Worm (Caenorhabditis elegans): ENCODE measurements around the gene T19C3.4.
A peak's percentile ranks its signal among the peaks of the same experiment; 100 is the strongest.

- no peak for TF ChIP-seq R02D3.7 (tag; optimal IDR thresholded peaks at IDR 0.05)
- no peak for TF ChIP-seq ceh-9 (tag; optimal IDR thresholded peaks at IDR 0.05)
- TF ChIP-seq snpc-4 (tag; optimal IDR thresholded peaks at IDR 0.05) = no peak
- TF ChIP-seq egl-27 (tag; optimal IDR thresholded peaks at IDR 0.05) = no peak
- TF ChIP-seq daf-12 (tag; optimal IDR thresholded peaks at IDR 0.05) = no peak
- TF ChIP-seq nhr-23 (tag; optimal IDR thresholded peaks at IDR 0.05) = peak; percentile 26
- TF ChIP-seq ztf-4 (tag; optimal IDR thresholded peaks at IDR 0.05) = no peak
- TF ChIP-seq nhr-67 (tag; optimal IDR thresholded peaks at IDR 0.05) = no peak
- no peak for TF ChIP-seq nhr-237 (tag; optimal IDR thresholded peaks at IDR 0.05)
- peak; percentile 9 for TF ChIP-seq nfya-1 (tag; optimal IDR thresholded peaks at IDR 0.05; ENCODE audit: insufficient read depth)
- TF ChIP-seq lin-39 (tag; optimal IDR thresholded peaks at IDR 0.05) = no peak
- no peak for TF ChIP-seq ZK546.5 (tag; optimal IDR thresholded peaks at IDR 0.05)
- no peak for TF ChIP-seq elt-3 (tag; optimal IDR thresholded peaks at IDR 0.05)
- TF ChIP-seq pqm-1 (tag; optimal IDR thresholded peaks at IDR 0.05) = no peak
Observed at ce11 chrIII:658357-658756, 38.3 kb upstream of the T19C3.4 start, which contains the start of gene C09F5.1.
